Fruit fly (Drosophila melanogaster): Measurements from ENCODE around the gene Pfdn1.

The Pfdn1 gene

DNA sequence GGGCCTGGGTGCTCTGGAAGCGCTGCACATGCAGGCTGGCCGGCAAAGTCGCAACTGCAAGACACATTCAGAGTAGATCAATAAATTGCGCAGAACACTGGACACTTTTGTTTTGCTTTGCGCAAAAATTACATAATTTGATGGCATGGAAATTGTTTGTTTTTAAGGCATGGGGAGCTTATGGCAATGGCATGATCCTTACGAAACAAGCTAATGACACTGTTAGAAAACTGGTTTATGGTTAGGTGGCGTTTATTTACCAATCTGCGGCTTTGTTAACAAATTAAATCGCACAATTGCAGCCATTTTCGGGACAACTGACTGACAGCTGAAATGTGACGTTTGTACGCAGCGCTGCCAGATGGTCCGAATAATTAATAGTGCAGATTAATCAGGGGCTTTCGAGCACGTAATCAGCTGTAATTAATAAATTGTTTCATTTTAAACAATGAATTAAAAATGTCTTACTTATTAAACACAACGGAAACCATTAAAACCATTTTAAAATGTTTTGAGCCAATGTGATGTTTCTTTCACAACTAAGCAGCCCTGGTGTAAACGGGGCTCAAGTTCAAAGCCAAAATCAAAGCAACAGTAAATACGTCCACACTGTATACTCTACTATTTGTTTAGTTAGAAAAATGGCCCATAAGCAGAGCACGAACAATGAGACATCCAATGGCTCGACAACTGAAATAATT is 6.3 kb upstream of the Pfdn1 start, which contains the start of the genes ND-51 and CG13994 (continued):
- TF ChIP-seq CG9727 (GFP tag; optimal IDR thresholded peaks at IDR 0.05) (peak; percentile 83), Oaz (GFP tag; IDR thresholded peaks at IDR 0.05) (peak; percentile 70), cad (GFP tag; optimal IDR thresholded peaks at IDR 0.05) (no peak), ab (GFP tag; optimal IDR thresholded peaks at IDR 0.05) (peak; percentile 1), Dip3 (GFP tag; optimal IDR thresholded peaks at IDR 0.05) (peak; percentile 88), CG7987 (GFP tag; optimal IDR thresholded peaks at IDR 0.05) (peak; percentile 20), Med (GFP tag) (peak; percentile 98), Mrtf (GFP tag; IDR thresholded peaks at IDR 0.05) (peak; percentile 62), twi (tag; optimal IDR thresholded peaks at IDR 0.05) (peak; percentile 63), CG17829 (tag; optimal IDR thresholded peaks at IDR 0.05) (peak; percentile 88), run (tag; optimal IDR thresholded peaks at IDR 0.05) (peak; percentile 58), ems (GFP tag; optimal IDR thresholded peaks at IDR 0.05) (peak; percentile 86), CG18599 (GFP tag; optimal IDR thresholded peaks at IDR 0.05) (peak; percentile 86), pita (GFP tag; optimal IDR thresholded peaks at IDR 0.05) (no peak), CG12744 (GFP tag; optimal IDR thresholded peaks at IDR 0.05) (peak; percentile 76), fd64A (GFP tag; optimal IDR thresholded peaks at IDR 0.05) (no peak), Antp (GFP tag; optimal IDR thresholded peaks at IDR 0.05) (peak; percentile 89), z (GFP tag; IDR thresholded peaks at IDR 0.05) (no peak), CG9876 (GFP tag; optimal IDR thresholded peaks at IDR 0.05) (peak; percentile 36), grau (tag; optimal IDR thresholded peaks at IDR 0.05) (peak; percentile 84), bigmax (GFP tag; optimal IDR thresholded peaks at IDR 0.05) (no peak), aop (GFP tag; IDR thresholded peaks at IDR 0.05) (0 out of 2 replicates have a peak, but pooled peaks have one; percentile 25), CG12299 (tag; optimal IDR thresholded peaks at IDR 0.05) (peak; percentile 85), klu (GFP tag; IDR thresholded peaks at IDR 0.05) (peak; percentile 71), CG13296 (GFP tag; optimal IDR thresholded peaks at IDR 0.05) (peak; percentile 80), B-H2 (GFP tag; optimal IDR thresholded peaks at IDR 0.05) (peak; percentile 91), CG34376 (GFP tag; optimal IDR thresholded peaks at IDR 0.05) (peak; percentile 66), CG7556 (GFP tag; optimal IDR thresholded peaks at IDR 0.05) (peak; percentile 61), Gug (GFP tag; IDR thresholded peaks at IDR 0.05) (peak; percentile 82; the same call in 3 of the 4 replicates), CG3847 (GFP tag; IDR thresholded peaks at IDR 0.05) (peak; percentile 88), CG1602 (GFP tag; optimal IDR thresholded peaks at IDR 0.05) (peak; percentile 75), pan (optimal IDR thresholded peaks at IDR 0.05) (no peak), pan (GFP tag; optimal IDR thresholded peaks at IDR 0.05 in 1 of 2, IDR thresholded peaks at IDR 0.05 in 1 of 2) (peak in 1 of 2 experiments; percentile 85), hbn (GFP tag; IDR thresholded peaks at IDR 0.05; ENCODE audit: partially characterized antibody) (no peak), knrl (GFP tag; IDR thresholded peaks at IDR 0.05; ENCODE audit: partially characterized antibody) (peak; percentile 50; the same call in 2 of the 3 replicates), D (optimal IDR thresholded peaks at IDR 0.05) (no peak), D (GFP tag; optimal IDR thresholded peaks at IDR 0.05) (peak; percentile 66), CG14667 (GFP tag; IDR thresholded peaks at IDR 0.05) (peak; percentile 64), tio (GFP tag; optimal IDR thresholded peaks at IDR 0.05) (no peak), Usf (GFP tag; optimal IDR thresholded peaks at IDR 0.05) (peak; percentile 54), Sry-β (GFP tag; optimal IDR thresholded peaks at IDR 0.05) (peak; percentile 14), Dbx (GFP tag; IDR thresholded peaks at IDR 0.05) (peak; percentile 87), sug (tag; optimal IDR thresholded peaks at IDR 0.05) (peak; percentile 86), bbx (GFP tag; IDR thresholded peaks at IDR 0.05; ENCODE audit: partially characterized antibody) (0 out of 2 replicates have a peak, but pooled peaks have one; percentile 9), ac (GFP tag; optimal IDR thresholded peaks at IDR 0.05) (peak; percentile 45), CG11085 (GFP tag; IDR thresholded peaks at IDR 0.05) (peak; percentile 82), CG12391 (tag; optimal IDR thresholded peaks at IDR 0.05) (peak; percentile 83), CG5180 (GFP tag; optimal IDR thresholded peaks at IDR 0.05) (peak; percentile 42), TFAM (GFP tag; optimal IDR thresholded peaks at IDR 0.05) (no peak), odd (GFP tag; optimal IDR thresholded peaks at IDR 0.05) (no peak)

Data from whole organism, embryonic.